Fruit fly (Drosophila melanogaster): ENCODE data around the gene Pgant35A.

Pgant35A gene

dm6 chr2L:14337940-14338339 lies 21.1 kb upstream of the Pgant35A start, which contains the start of gene CG15286:
Gene CG15286 (plus strand): TSS chr2L:14338240.
- TF ChIP-seq dsx (GFP tag; optimal IDR thresholded peaks at IDR 0.05; ENCODE audit: poor library complexity, severe bottlenecking), result no peak
- no peak for TF ChIP-seq net (GFP tag; optimal IDR thresholded peaks at IDR 0.05)
- no peak for TF ChIP-seq CG11762 (GFP tag; optimal IDR thresholded peaks at IDR 0.05; ENCODE audit: insufficient read depth)
- no peak for TF ChIP-seq CG6854 (GFP tag; optimal IDR thresholded peaks at IDR 0.05)
- no peak for TF ChIP-seq CG6163 (GFP tag; IDR thresholded peaks at IDR 0.05)
- no peak for TF ChIP-seq CG16779 (tag; optimal IDR thresholded peaks at IDR 0.05)
- TF ChIP-seq esn (GFP tag; optimal IDR thresholded peaks at IDR 0.05), result no peak
- no peak for TF ChIP-seq achi (GFP tag; optimal IDR thresholded peaks at IDR 0.05)
- no peak for TF ChIP-seq Hr39 (GFP tag; optimal IDR thresholded peaks at IDR 0.05)
- no peak for TF ChIP-seq Sox102F (GFP tag; optimal IDR thresholded peaks at IDR 0.05)

dm6 chr2L:14340964-14341363 lies 18.1 kb upstream of the Pgant35A start:
- TF ChIP-seq CG9139 (GFP tag; optimal IDR thresholded peaks at IDR 0.05) (no peak), spab (GFP tag; optimal IDR thresholded peaks at IDR 0.05) (no peak), vri (GFP tag; optimal IDR thresholded peaks at IDR 0.05) (no peak), Ets21C (GFP tag; optimal IDR thresholded peaks at IDR 0.05) (no peak), Sox14 (GFP tag; optimal IDR thresholded peaks at IDR 0.05) (no peak), CG15336 (GFP tag; IDR thresholded peaks at IDR 0.05) (no peak), CG32006 (GFP tag; optimal IDR thresholded peaks at IDR 0.05) (no peak), fd85E (GFP tag; optimal IDR thresholded peaks at IDR 0.05) (no peak), lz (GFP tag; optimal IDR thresholded peaks at IDR 0.05) (no peak)

dm6 chr2L:14346588-14346987 lies 12.5 kb upstream of the Pgant35A start, which contains the start of gene Send2:
Gene Send2 (minus strand): TSS chr2L:14346688.
- TF ChIP-seq CG16779 (tag; optimal IDR thresholded peaks at IDR 0.05) (no peak), Gug (GFP tag; IDR thresholded peaks at IDR 0.05) (no peak), Met (GFP tag; optimal IDR thresholded peaks at IDR 0.05) (no peak), CG9139 (GFP tag; optimal IDR thresholded peaks at IDR 0.05) (no peak), Sox14 (GFP tag; optimal IDR thresholded peaks at IDR 0.05) (no peak), CG1621 (tag; optimal IDR thresholded peaks at IDR 0.05) (no peak), CG32006 (GFP tag; optimal IDR thresholded peaks at IDR 0.05) (no peak), net (GFP tag; optimal IDR thresholded peaks at IDR 0.05) (no peak), Hr39 (GFP tag; optimal IDR thresholded peaks at IDR 0.05) (no peak), CG3919 (GFP tag; optimal IDR thresholded peaks at IDR 0.05) (no peak), esn (GFP tag; optimal IDR thresholded peaks at IDR 0.05) (no peak), OdsH (GFP tag; optimal IDR thresholded peaks at IDR 0.05) (no peak), Hr4 (GFP tag; optimal IDR thresholded peaks at IDR 0.05) (no peak), CG4318 (GFP tag; optimal IDR thresholded peaks at IDR 0.05) (no peak), CG8319 (GFP tag; optimal IDR thresholded peaks at IDR 0.05) (no peak), CG6792 (GFP tag; optimal IDR thresholded peaks at IDR 0.05) (no peak), CG6854 (GFP tag; optimal IDR thresholded peaks at IDR 0.05) (no peak), Eip75B (GFP tag; optimal IDR thresholded peaks at IDR 0.05) (no peak), Sox102F (GFP tag; optimal IDR thresholded peaks at IDR 0.05) (no peak)

dm6 chr2L:14348602-14349001 lies 10.4 kb upstream of the Pgant35A start, which contains the start of gene mTTF:
Gene mTTF (minus strand): TSS chr2L:14348790.
- no peak for TF ChIP-seq CG31627 (GFP tag; optimal IDR thresholded peaks at IDR 0.05)
- no peak for TF ChIP-seq topi (GFP tag; optimal IDR thresholded peaks at IDR 0.05)
- no peak for TF ChIP-seq lz (GFP tag; optimal IDR thresholded peaks at IDR 0.05)
- TF ChIP-seq CG3919 (GFP tag; optimal IDR thresholded peaks at IDR 0.05), result no peak
- TF ChIP-seq CG10631 (GFP tag; optimal IDR thresholded peaks at IDR 0.05), result no peak
- TF ChIP-seq Ets96B (tag; optimal IDR thresholded peaks at IDR 0.05), result no peak
- no peak for TF ChIP-seq CG3032 (tag; optimal IDR thresholded peaks at IDR 0.05)
- TF ChIP-seq CG6792 (GFP tag; optimal IDR thresholded peaks at IDR 0.05), result no peak
- no peak for TF ChIP-seq spab (GFP tag; optimal IDR thresholded peaks at IDR 0.05)
- no peak for TF ChIP-seq Smox (GFP tag; optimal IDR thresholded peaks at IDR 0.05)
- no peak for TF ChIP-seq svp (GFP tag)
- no peak for TF ChIP-seq CG32006 (GFP tag; optimal IDR thresholded peaks at IDR 0.05)
